Fruit fly (Drosophila melanogaster) whole organism, pupa: Measurements from ENCODE around the gene Send2.

ENCODE experiments used
- CG10348 ChIP-seq: fragments of 200-800 bp; sonication (Bioruptor generic); IDR thresholded peaks from 2 replicates; pipeline ENCODE4 v1.3.6; 2022; ENCODE audit warnings: missing biosample characterization, missing genetic modification characterization
- CG12605 ChIP-seq: fragments of 200-800 bp; sonication (Bioruptor generic); IDR thresholded peaks from 2 replicates; pipeline ENCODE4 v1.3.6; 2022; ENCODE audit warnings: missing biosample characterization, missing genetic modification characterization
- CG13204 ChIP-seq: fragments of 200-800 bp; sonication (Bioruptor generic); optimal IDR thresholded peaks from 2 replicates; lab custom pipeline; 2018; ENCODE audit warnings: missing biosample characterization, mild to moderate bottlenecking, missing genetic modification characterization, moderate library complexity
- CG14655 ChIP-seq: fragments of 200-800 bp; sonication (Bioruptor generic); optimal IDR thresholded peaks from 3 replicates; lab custom pipeline; 2017; ENCODE audit warnings: mild to moderate bottlenecking, missing biosample characterization, missing genetic modification reagents, missing genetic modification characterization
- CG15710 ChIP-seq: fragments of 200-800 bp; sonication (Bioruptor generic); optimal IDR thresholded peaks from 2 replicates; lab custom pipeline; 2018; ENCODE audit warnings: missing biosample characterization, mild to moderate bottlenecking, missing genetic modification characterization, moderate library complexity
- CG17806 ChIP-seq: fragments of 200-800 bp; sonication (Bioruptor generic); optimal IDR thresholded peaks from 2 replicates; lab custom pipeline; 2018; ENCODE audit warnings: missing biosample characterization, mild to moderate bottlenecking, missing genetic modification characterization, moderate library complexity
- CG32121 ChIP-seq: fragments of 200-800 bp; sonication (Bioruptor generic); IDR thresholded peaks from 2 replicates; pipeline ENCODE4 v1.3.6; 2022; ENCODE audit warnings: missing biosample characterization, missing genetic modification characterization
- CG34367 ChIP-seq: fragments of 200-800 bp; sonication (Bioruptor generic); optimal IDR thresholded peaks from 2 replicates; lab custom pipeline; 2018; ENCODE audit warnings: missing biosample characterization, mild to moderate bottlenecking, missing genetic modification characterization
- CG4496 ChIP-seq: fragments of 200-800 bp; sonication (Bioruptor generic); IDR thresholded peaks from 3 replicates; pipeline ENCODE4 v1.3.6; 2022; ENCODE audit warnings: missing biosample characterization, missing genetic modification characterization
- CG8159 ChIP-seq: fragments of 200-800 bp; sonication (Bioruptor generic); optimal IDR thresholded peaks from 3 replicates; lab custom pipeline; 2018; ENCODE audit warnings: missing biosample characterization, mild to moderate bottlenecking, missing genetic modification characterization, moderate library complexity
- CG8301 ChIP-seq: fragments of 200-800 bp; sonication (Bioruptor generic); optimal IDR thresholded peaks from 2 replicates; lab custom pipeline; 2018; ENCODE audit warnings: missing biosample characterization, mild to moderate bottlenecking, missing genetic modification characterization
- CG9948 ChIP-seq: fragments of 200-800 bp; sonication (Bioruptor generic); optimal IDR thresholded peaks from 2 replicates; lab custom pipeline; 2018; ENCODE audit warnings: missing biosample characterization, mild to moderate bottlenecking, missing genetic modification characterization, moderate library complexity
- D1 ChIP-seq: fragments of 200-800 bp; sonication (Bioruptor generic); optimal IDR thresholded peaks from 2 replicates; lab custom pipeline; 2018; ENCODE audit warnings: missing biosample characterization, mild to moderate bottlenecking, missing genetic modification characterization, moderate library complexity
- EcR ChIP-seq: fragments of 200-800 bp; sonication (Bioruptor generic); optimal IDR thresholded peaks from 3 replicates; lab custom pipeline; 2019; ENCODE audit warnings: missing biosample characterization, missing genetic modification characterization, mild to moderate bottlenecking, moderate library complexity, missing genetic modification reagents
- Ets98B ChIP-seq: fragments of 200-800 bp; sonication (Bioruptor generic); IDR thresholded peaks from 2 replicates; pipeline ENCODE4 v1.3.6; 2022; ENCODE audit warnings: missing biosample characterization, missing genetic modification characterization
- Pif1A ChIP-seq: fragments of 200-800 bp; sonication (Bioruptor generic); optimal IDR thresholded peaks from 3 replicates; lab custom pipeline; 2016; ENCODE audit warnings: missing biosample characterization, missing genetic modification characterization
- Pif1B ChIP-seq: fragments of 200-800 bp; sonication (Bioruptor generic); optimal IDR thresholded peaks from 3 replicates; lab custom pipeline; 2016; ENCODE audit warnings: missing biosample characterization, missing genetic modification characterization
- Snoo ChIP-seq: fragments of 200-800 bp; sonication (Bioruptor generic); optimal IDR thresholded peaks from 3 replicates; lab custom pipeline; 2017; ENCODE audit warnings: missing biosample characterization, mild to moderate bottlenecking, missing genetic modification characterization, inconsistent platforms
- fd96Ca ChIP-seq: fragments of 200-800 bp; sonication (Bioruptor generic); IDR thresholded peaks from 3 replicates; pipeline ENCODE4 v1.3.6; 2022; ENCODE audit warnings: missing biosample characterization, missing genetic modification characterization
- gl ChIP-seq: fragments of 200-800 bp; sonication (Bioruptor generic); optimal IDR thresholded peaks from 2 replicates; lab custom pipeline; 2018; ENCODE audit warnings: missing biosample characterization, mild to moderate bottlenecking, missing genetic modification characterization
- rn ChIP-seq: fragments of 200-800 bp; sonication (Bioruptor generic); IDR thresholded peaks from 2 replicates; pipeline ENCODE4 v1.3.6; 2022; ENCODE audit warnings: missing biosample characterization, missing genetic modification characterization

Gene Send2

dm6 chr2L:14381881-14382280 lies 35.4 kb upstream of the Send2 start:
- no peak for TF ChIP-seq CG13204 (GFP tag; lab: Kevin White, UChicago)
- TF ChIP-seq CG10348 (GFP tag; lab: Robert Waterston, UW): no peak
- TF ChIP-seq CG12605 (GFP tag; lab: Robert Waterston, UW): no peak
- no peak for TF ChIP-seq D1
- TF ChIP-seq CG15710 (tag; lab: Kevin White, UChicago): no peak
- no peak for TF ChIP-seq CG9948 (tag; lab: Kevin White, UChicago)
- TF ChIP-seq gl: no peak
- no peak for TF ChIP-seq CG4496 (GFP tag; lab: Robert Waterston, UW)
- no peak for TF ChIP-seq CG34367 (tag; lab: Kevin White, UChicago)
- no peak for TF ChIP-seq Pif1B (GFP tag; lab: Kevin White, UChicago)
- no peak for TF ChIP-seq CG14655 (GFP tag; lab: Kevin White, UChicago)
- TF ChIP-seq rn (GFP tag; lab: Robert Waterston, UW): no peak
- no peak for TF ChIP-seq Ets98B
- TF ChIP-seq CG8159: no peak
- no peak for TF ChIP-seq CG17806
- TF ChIP-seq Snoo (tag; lab: Kevin White, UChicago): no peak
- TF ChIP-seq CG32121 (GFP tag; lab: Robert Waterston, UW): no peak
- no peak for TF ChIP-seq EcR

- no peak for TF ChIP-seq CG8301 (tag; lab: Kevin White, UChicago)
Measured at dm6 chr2L:14381072-14381471, 34.6 kb upstream of the Send2 start, which contains the start of gene ppk. TSS of gene ppk (minus strand) at chr2L:14381172.

- TF ChIP-seq rn (GFP tag; lab: Robert Waterston, UW) (no peak), CG12605 (GFP tag; lab: Robert Waterston, UW) (no peak), CG13204 (GFP tag; lab: Kevin White, UChicago) (no peak), CG34367 (tag; lab: Kevin White, UChicago) (no peak), D1 (no peak), CG17806 (no peak)
Measured at dm6 chr2L:14376484-14377254, 30.2 kb upstream of the Send2 start.

- no peak for TF ChIP-seq CG34367 (tag; lab: Kevin White, UChicago)
- no peak for TF ChIP-seq CG4496 (GFP tag; lab: Robert Waterston, UW)
- TF ChIP-seq Snoo (tag; lab: Kevin White, UChicago): no peak
- TF ChIP-seq CG8301 (tag; lab: Kevin White, UChicago): no peak
- no peak for TF ChIP-seq CG10348 (GFP tag; lab: Robert Waterston, UW)
- no peak for TF ChIP-seq gl
- no peak for TF ChIP-seq CG14655 (GFP tag; lab: Kevin White, UChicago)
- TF ChIP-seq CG17806: no peak
- no peak for TF ChIP-seq CG13204 (GFP tag; lab: Kevin White, UChicago)
- no peak for TF ChIP-seq D1
Measured at dm6 chr2L:14374024-14374423, 27.5 kb upstream of the Send2 start.

dm6 chr2L:14373250-14373649 lies 26.8 kb upstream of the Send2 start:
- TF ChIP-seq CG8159: no peak
- TF ChIP-seq CG4496 (GFP tag; lab: Robert Waterston, UW): no peak
- no peak for TF ChIP-seq CG9948 (tag; lab: Kevin White, UChicago)
- TF ChIP-seq D1: no peak

dm6 chr2L:14372254-14372717 lies 25.8 kb upstream of the Send2 start:
- no peak for TF ChIP-seq rn (GFP tag; lab: Robert Waterston, UW)
- no peak for TF ChIP-seq CG10348 (GFP tag; lab: Robert Waterston, UW)
- TF ChIP-seq D1: no peak
- 0 out of 2 replicates have a peak, but pooled peaks have one; percentile 4 for TF ChIP-seq CG12605 (GFP tag; lab: Robert Waterston, UW)
- peak; percentile 0 for TF ChIP-seq Pif1A (GFP tag; lab: Kevin White, UChicago)
- TF ChIP-seq CG15710 (tag; lab: Kevin White, UChicago): no peak
- TF ChIP-seq CG8159: no peak
- TF ChIP-seq CG14655 (GFP tag; lab: Kevin White, UChicago): no peak

dm6 chr2L:14370777-14371096 lies 24.2 kb upstream of the Send2 start:
- peak; percentile 26 for TF ChIP-seq Pif1A (GFP tag; lab: Kevin White, UChicago)
- peak; percentile 70 for TF ChIP-seq CG14655 (GFP tag; lab: Kevin White, UChicago)
- TF ChIP-seq CG34367 (tag; lab: Kevin White, UChicago): peak; percentile 17
- TF ChIP-seq CG8301 (tag; lab: Kevin White, UChicago): peak; percentile 46
- TF ChIP-seq CG9948 (tag; lab: Kevin White, UChicago): peak; percentile 34
- no peak for TF ChIP-seq fd96Ca
- peak; percentile 5 for TF ChIP-seq CG17806
- TF ChIP-seq CG8159: peak; percentile 16
- no peak for TF ChIP-seq CG4496 (GFP tag; lab: Robert Waterston, UW)
- TF ChIP-seq, all 21 proteins: peak for 7
